Fruit fly (Drosophila melanogaster) whole organism, adult: ENCODE measurements around the gene CG11768.

ENCODE experiments used
- CG12768 ChIP-seq: fragments of 200-800 bp; sonication (Bioruptor generic); optimal IDR thresholded peaks from 2 replicates; lab custom pipeline; 2017; ENCODE audit warnings: missing biosample characterization, missing genetic modification characterization, mild to moderate bottlenecking, moderate library complexity, missing genetic modification reagents
- Clk ChIP-seq: fragments of 200-800 bp; sonication (Bioruptor generic); optimal IDR thresholded peaks from 2 replicates; lab custom pipeline; 2017; ENCODE audit warnings: missing biosample characterization, missing genetic modification characterization
- Mnt ChIP-seq: fragments of 200-800 bp; sonication (Bioruptor generic); optimal IDR thresholded peaks from 2 replicates; lab custom pipeline; 2016; ENCODE audit warnings: missing biosample characterization, mild to moderate bottlenecking, missing genetic modification characterization
- ovo ChIP-seq: fragments of 200-800 bp; sonication (Bioruptor generic); optimal IDR thresholded peaks from 2 replicates; lab custom pipeline; 2016; ENCODE audit warnings: missing biosample characterization, missing genetic modification characterization

DNA sequence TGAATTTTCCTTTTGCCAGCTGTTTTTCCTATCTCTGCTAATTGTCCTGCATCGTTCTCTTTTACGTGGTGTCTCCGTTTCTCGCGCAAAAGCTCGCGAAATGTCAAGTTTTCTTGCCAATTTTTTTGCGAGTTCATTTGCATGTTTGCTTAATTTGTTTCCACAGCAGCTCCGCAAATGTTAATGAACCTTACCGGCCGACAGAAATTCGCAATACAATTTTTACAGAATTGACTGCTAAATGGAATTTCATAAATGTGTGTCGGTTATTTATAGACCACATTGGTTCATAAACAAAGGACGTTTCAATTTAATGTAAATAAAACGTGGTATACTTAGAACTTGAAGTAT lies 19.2 kb downstream of the CG11768 start:
- TF ChIP-seq CG12768 = no peak
- no peak for TF ChIP-seq Clk
- TF ChIP-seq ovo (GFP tag; lab: Kevin White, UChicago) = no peak
- no peak for TF ChIP-seq Mnt (GFP tag; lab: Kevin White, UChicago)
